Fruit fly (Drosophila melanogaster) whole organism, prepupa: ENCODE results near the gene melt.

Experiments used
- Gug ChIP-seq: fragments of 200-800 bp; sonication (Bioruptor generic); IDR thresholded peaks from 2 replicates; pipeline ENCODE4 v1.3.6; 2022; ENCODE audit warnings: missing biosample characterization, missing genetic modification characterization
- Hr39 ChIP-seq: fragments of 200-800 bp; sonication (Bioruptor generic); optimal IDR thresholded peaks from 2 replicates; lab custom pipeline; 2016; ENCODE audit warnings: missing biosample characterization, missing genetic modification characterization
- Hr4 ChIP-seq: fragments of 200-800 bp; sonication (Bioruptor generic); optimal IDR thresholded peaks from 3 replicates; lab custom pipeline; 2016; ENCODE audit warnings: missing biosample characterization, missing genetic modification characterization
- Lpt ChIP-seq: fragments of 200-800 bp; sonication (Bioruptor generic); optimal IDR thresholded peaks from 3 replicates; lab custom pipeline; 2016; ENCODE audit warnings: missing biosample characterization, missing genetic modification characterization
- OdsH ChIP-seq: fragments of 200-800 bp; sonication (Bioruptor generic); optimal IDR thresholded peaks from 3 replicates; lab custom pipeline; 2016; ENCODE audit warnings: missing biosample characterization, missing genetic modification characterization
- Smox ChIP-seq: fragments of 200-800 bp; sonication (Bioruptor generic); optimal IDR thresholded peaks from 3 replicates; lab custom pipeline; 2016; ENCODE audit warnings: missing biosample characterization, missing genetic modification characterization
- acj6 ChIP-seq: fragments of 200-800 bp; sonication (Bioruptor generic); optimal IDR thresholded peaks from 3 replicates; lab custom pipeline; 2016; ENCODE audit warnings: missing biosample characterization, missing genetic modification characterization
- cyc ChIP-seq: fragments of 200-800 bp; sonication (Bioruptor generic); optimal IDR thresholded peaks from 3 replicates; lab custom pipeline; 2016; ENCODE audit warnings: missing biosample characterization, missing genetic modification characterization
- dsx ChIP-seq: fragments of 200-800 bp; optimal IDR thresholded peaks from 3 replicates; lab custom pipeline; 2019; ENCODE audit warnings: missing biosample characterization, mild to moderate bottlenecking, missing genetic modification characterization, moderate library complexity; ENCODE audit not compliant: poor library complexity, severe bottlenecking
- fkh ChIP-seq: fragments of 200-800 bp; sonication (Bioruptor generic); optimal IDR thresholded peaks from 3 replicates; lab custom pipeline; 2017; ENCODE audit warnings: missing biosample characterization, mild to moderate bottlenecking, missing genetic modification characterization, moderate library complexity
- lz ChIP-seq: fragments of 200-800 bp; sonication (Bioruptor generic); optimal IDR thresholded peaks from 3 replicates; lab custom pipeline; 2016; ENCODE audit warnings: missing biosample characterization, missing genetic modification characterization
- ss ChIP-seq, 2 experiments: fragments of 200-800 bp; sonication (Bioruptor generic); optimal IDR thresholded peaks; 2 replicates in 1 of 2; 3 replicates in 1 of 2; lab custom pipeline; 2017 to 2018; ENCODE audit warnings: mild to moderate bottlenecking in 2 of 2, missing biosample characterization in 2 of 2, missing genetic modification characterization in 2 of 2, moderate library complexity in 1 of 2

- no peak for TF ChIP-seq fkh
- TF ChIP-seq OdsH (GFP tag; lab: Kevin White, UChicago): no peak
- TF ChIP-seq Hr39 (GFP tag; lab: Kevin White, UChicago): no peak
- no peak for TF ChIP-seq Hr4 (GFP tag; lab: Kevin White, UChicago)
- no peak for TF ChIP-seq Lpt (GFP tag; lab: Kevin White, UChicago)
- TF ChIP-seq ss (GFP tag; optimal IDR thresholded peaks at IDR 0.05; lab: Kevin White, UChicago): no peak
- no peak for TF ChIP-seq dsx (GFP tag; lab: Kevin White, UChicago)
- no peak for TF ChIP-seq lz (GFP tag; lab: Kevin White, UChicago)
- TF ChIP-seq cyc (GFP tag; lab: Kevin White, UChicago): no peak
- no peak for TF ChIP-seq Gug (GFP tag; lab: Robert Waterston, UW)
- TF ChIP-seq Smox: no peak
- no peak for TF ChIP-seq acj6 (GFP tag; lab: Kevin White, UChicago)
Observed at dm6 chr3L:7086558-7087059, 47.7 kb upstream of the melt start, which contains the start of gene Cpr65Ea.
